Fruit fly (Drosophila melanogaster) whole organism, pupa: ENCODE results near the gene CG17068.

Experiments
- CG12605 ChIP-seq: fragments of 200-800 bp; sonication (Bioruptor generic); IDR thresholded peaks from 2 replicates; pipeline ENCODE4 v1.3.6; 2022; ENCODE audit warnings: missing biosample characterization, missing genetic modification characterization
- CG32121 ChIP-seq: fragments of 200-800 bp; sonication (Bioruptor generic); IDR thresholded peaks from 2 replicates; pipeline ENCODE4 v1.3.6; 2022; ENCODE audit warnings: missing biosample characterization, missing genetic modification characterization
- CG4496 ChIP-seq: fragments of 200-800 bp; sonication (Bioruptor generic); IDR thresholded peaks from 3 replicates; pipeline ENCODE4 v1.3.6; 2022; ENCODE audit warnings: missing biosample characterization, missing genetic modification characterization
- CG8159 ChIP-seq: fragments of 200-800 bp; sonication (Bioruptor generic); optimal IDR thresholded peaks from 3 replicates; lab custom pipeline; 2018; ENCODE audit warnings: missing biosample characterization, mild to moderate bottlenecking, missing genetic modification characterization, moderate library complexity
- CG8301 ChIP-seq: fragments of 200-800 bp; sonication (Bioruptor generic); optimal IDR thresholded peaks from 2 replicates; lab custom pipeline; 2018; ENCODE audit warnings: missing biosample characterization, mild to moderate bottlenecking, missing genetic modification characterization
- CG9948 ChIP-seq: fragments of 200-800 bp; sonication (Bioruptor generic); optimal IDR thresholded peaks from 2 replicates; lab custom pipeline; 2018; ENCODE audit warnings: missing biosample characterization, mild to moderate bottlenecking, missing genetic modification characterization, moderate library complexity
- D1 ChIP-seq: fragments of 200-800 bp; sonication (Bioruptor generic); optimal IDR thresholded peaks from 2 replicates; lab custom pipeline; 2018; ENCODE audit warnings: missing biosample characterization, mild to moderate bottlenecking, missing genetic modification characterization, moderate library complexity
- EcR ChIP-seq: fragments of 200-800 bp; sonication (Bioruptor generic); optimal IDR thresholded peaks from 3 replicates; lab custom pipeline; 2019; ENCODE audit warnings: missing biosample characterization, missing genetic modification characterization, mild to moderate bottlenecking, moderate library complexity, missing genetic modification reagents

DNA sequence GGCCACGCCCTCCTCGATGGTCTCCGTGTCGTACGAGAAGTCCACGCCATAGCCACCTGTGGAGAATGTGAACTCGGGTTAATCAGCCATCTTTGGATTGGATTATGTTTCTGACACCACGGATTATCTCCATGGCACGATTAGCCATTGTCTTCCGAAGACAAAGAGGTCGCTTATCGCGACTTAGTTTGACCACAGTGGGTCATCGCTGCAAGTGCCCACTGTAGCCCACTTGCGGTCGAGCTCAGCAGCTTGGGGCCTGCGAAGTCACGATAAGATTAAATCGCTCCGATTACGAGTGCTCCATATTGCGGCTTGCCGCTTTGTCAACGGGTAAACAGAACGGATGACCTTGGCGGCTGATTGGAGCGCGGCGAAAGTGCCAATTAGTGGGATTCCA, 5.1 kb upstream of the CG17068 start:
- TF ChIP-seq CG4496 (GFP tag; lab: Robert Waterston, UW), result no peak
- no peak for TF ChIP-seq CG12605 (GFP tag; lab: Robert Waterston, UW)
- TF ChIP-seq D1 (tag; lab: Kevin White, UChicago), result no peak
- TF ChIP-seq EcR, result peak; percentile 48
- no peak for TF ChIP-seq CG32121 (GFP tag; lab: Robert Waterston, UW)
- no peak for TF ChIP-seq CG9948
- TF ChIP-seq CG8301 (tag; lab: Kevin White, UChicago), result no peak
- no peak for TF ChIP-seq CG8159 (tag; lab: Kevin White, UChicago)
